Worm (Caenorhabditis elegans) whole organism, young adult: Measurements from ENCODE around the gene lin-15A.

Experiments used
- B0019.2 ChIP-seq: fragments of 200-800 bp; sonication (Bioruptor generic); conservative IDR thresholded peaks from 2 replicates; pipeline ENCODE4 v1.3.6; 2022; ENCODE audit warnings: missing genetic modification reagents, missing genetic modification characterization, missing compliant biosample characterization
- B0035.1 ChIP-seq: sonication (generic microtip); optimal IDR thresholded peaks from 2 replicates; lab custom pipeline; 2016; ENCODE audit warnings: missing genetic modification characterization, mild to moderate bottlenecking, missing compliant biosample characterization, missing genotype, missing genetic modification reagents
- B0336.3 ChIP-seq: fragments of 200-800 bp; sonication (Bioruptor generic); IDR thresholded peaks from 2 replicates; pipeline ENCODE4 v1.3.6; 2022; ENCODE audit warnings: missing genetic modification characterization, missing compliant biosample characterization
- F22D6.2 ChIP-seq: sonication (generic microtip); optimal IDR thresholded peaks from 2 replicates; lab custom pipeline; 2016; ENCODE audit warnings: mild to moderate bottlenecking, missing genetic modification characterization, missing compliant biosample characterization
- F23B12.7 ChIP-seq: sonication (generic microtip); optimal IDR thresholded peaks from 2 replicates; lab custom pipeline; 2017; ENCODE audit warnings: missing genetic modification characterization, mild to moderate bottlenecking, missing compliant biosample characterization, antibody characterized with exemption, moderate library complexity; ENCODE audit not compliant: insufficient read depth
- F37B4.10 ChIP-seq: fragments of 200-800 bp; sonication (Bioruptor generic); IDR thresholded peaks from 2 replicates; pipeline ENCODE4 v1.3.6; 2022; ENCODE audit warnings: missing genetic modification characterization, missing compliant biosample characterization
- F57A8.1 ChIP-seq: fragments of 200-800 bp; sonication (Bioruptor generic); optimal IDR thresholded peaks from 2 replicates; lab custom pipeline; 2018; ENCODE audit warnings: mild to moderate bottlenecking, missing genetic modification characterization, moderate library complexity, missing compliant biosample characterization
- Y53F4B.3 ChIP-seq: fragments of 200-800 bp; sonication (Bioruptor generic); IDR thresholded peaks from 2 replicates; pipeline ENCODE4 v1.3.6; 2022; ENCODE audit warnings: missing genetic modification reagents, missing genetic modification characterization, missing compliant biosample characterization
- Y79H2A.3 ChIP-seq: fragments of 200-800 bp; sonication (Bioruptor generic); conservative IDR thresholded peaks from 2 replicates; pipeline ENCODE4 v1.3.6; 2022; ENCODE audit warnings: missing genetic modification reagents, missing genetic modification characterization, missing compliant biosample characterization
- ama-1 ChIP-seq, 3 experiments: fragments of 150-350 bp in 1 of 3; sonication (generic microtip) in 2 of 3; optimal IDR thresholded peaks; 2 replicates each; lab custom pipeline; 2014 to 2018; ENCODE audit warnings: missing biosample characterization in 2 of 3, missing genetic modification characterization in 2 of 3, missing genetic modification reagents in 2 of 3
- aptf-2 ChIP-seq: fragments of 200-800 bp; sonication (Bioruptor generic); conservative IDR thresholded peaks from 2 replicates; pipeline ENCODE4 v1.3.6; 2022; ENCODE audit warnings: missing genetic modification reagents, missing genetic modification characterization, missing compliant biosample characterization
- athp-1 ChIP-seq: sonication (generic microtip); optimal IDR thresholded peaks from 2 replicates; lab custom pipeline; 2017; ENCODE audit warnings: mild to moderate bottlenecking, missing genetic modification characterization, missing compliant biosample characterization
- attf-3 ChIP-seq: fragments of 200-800 bp; sonication (Bioruptor generic); conservative IDR thresholded peaks from 2 replicates; pipeline ENCODE4 v1.3.6; 2022; ENCODE audit warnings: missing genetic modification reagents, missing genetic modification characterization, missing compliant biosample characterization
- cebp-2 ChIP-seq: fragments of 200-800 bp; sonication (Bioruptor generic); IDR thresholded peaks from 2 replicates; pipeline ENCODE4 v1.3.6; 2022; ENCODE audit warnings: missing genetic modification characterization, missing compliant biosample characterization
- ceh-40 ChIP-seq: fragments of 200-800 bp; sonication (Bioruptor generic); IDR thresholded peaks from 2 replicates; pipeline ENCODE4 v1.3.6; 2022; ENCODE audit warnings: missing genetic modification characterization, missing compliant biosample characterization
- dpff-1 ChIP-seq: sonication (generic microtip); optimal IDR thresholded peaks from 2 replicates; lab custom pipeline; 2017; ENCODE audit warnings: mild to moderate bottlenecking, missing genetic modification characterization, missing compliant biosample characterization
- dpl-1 ChIP-seq: fragments of 150-350 bp; optimal IDR thresholded peaks from 2 replicates; lab custom pipeline; 2014; ENCODE audit warnings: missing biosample characterization, missing genetic modification reagents, missing genetic modification characterization
- efl-1 ChIP-seq: fragments of 150-350 bp; optimal IDR thresholded peaks from 2 replicates; lab custom pipeline; 2014; ENCODE audit warnings: missing biosample characterization, missing genetic modification reagents, missing genetic modification characterization
- egl-18 ChIP-seq: fragments of 200-800 bp; sonication (Bioruptor generic); IDR thresholded peaks from 2 replicates; pipeline ENCODE4 v1.3.6; 2022; ENCODE audit warnings: missing genetic modification reagents, missing genetic modification characterization, missing compliant biosample characterization
- egrh-3 ChIP-seq: fragments of 200-800 bp; sonication (Bioruptor generic); IDR thresholded peaks from 2 replicates; pipeline ENCODE4 v1.3.6; 2022; ENCODE audit warnings: missing genetic modification reagents, missing genetic modification characterization, missing compliant biosample characterization
- ekl-4 ChIP-seq: fragments of 200-800 bp; sonication (Bioruptor generic); IDR thresholded peaks from 2 replicates; pipeline ENCODE4 v1.3.6; 2022; ENCODE audit warnings: missing genetic modification reagents, missing genetic modification characterization, missing compliant biosample characterization
- hlh-26 ChIP-seq: fragments of 200-800 bp; sonication (Bioruptor generic); conservative IDR thresholded peaks from 2 replicates; pipeline ENCODE4 v1.3.6; 2022; ENCODE audit warnings: missing genetic modification reagents, missing genetic modification characterization, missing compliant biosample characterization
- hmg-1.2 ChIP-seq: fragments of 200-800 bp; sonication (Bioruptor generic); IDR thresholded peaks from 2 replicates; pipeline ENCODE4 v1.3.6; 2022; ENCODE audit warnings: missing genetic modification reagents, missing genetic modification characterization, missing compliant biosample characterization
- lag-1 ChIP-seq: fragments of 200-800 bp; sonication (Bioruptor generic); IDR thresholded peaks from 2 replicates; pipeline ENCODE4 v1.3.6; 2022; ENCODE audit warnings: missing genetic modification reagents, missing genetic modification characterization, missing compliant biosample characterization
- lin-26 ChIP-seq: fragments of 200-800 bp; sonication (Bioruptor generic); IDR thresholded peaks from 2 replicates; pipeline ENCODE4 v1.3.6; 2022; ENCODE audit warnings: missing genetic modification reagents, missing genetic modification characterization, missing compliant biosample characterization
- lin-35 ChIP-seq, 3 experiments: fragments of 150-350 bp in 2 of 3; sonication (generic microtip) in 1 of 3; optimal IDR thresholded peaks; 2 replicates each; lab custom pipeline; 2014 to 2018; ENCODE audit warnings: missing biosample characterization in 3 of 3, missing genetic modification characterization in 3 of 3, missing genetic modification reagents in 3 of 3
- lir-1 ChIP-seq: fragments of 200-800 bp; sonication (Bioruptor generic); conservative IDR thresholded peaks from 2 replicates; pipeline ENCODE4 v1.3.6; 2022; ENCODE audit warnings: missing genetic modification reagents, missing genetic modification characterization, missing compliant biosample characterization
- madf-8 ChIP-seq: fragments of 200-800 bp; sonication (Bioruptor generic); conservative IDR thresholded peaks from 2 replicates; pipeline ENCODE4 v1.3.6; 2022; ENCODE audit warnings: missing genetic modification reagents, missing genetic modification characterization, missing compliant biosample characterization
- mxl-1 ChIP-seq: sonication (generic microtip); optimal IDR thresholded peaks from 2 replicates; lab custom pipeline; 2016; ENCODE audit warnings: missing genetic modification characterization, missing compliant biosample characterization
- nfya-1 ChIP-seq: sonication (generic microtip); optimal IDR thresholded peaks from 2 replicates; lab custom pipeline; 2017; ENCODE audit warnings: antibody characterized with exemption, missing compliant biosample characterization, missing genetic modification characterization, borderline replicate concordance; ENCODE audit not compliant: insufficient read depth
- nfyb-1 ChIP-seq: fragments of 200-800 bp; sonication (Bioruptor generic); IDR thresholded peaks from 2 replicates; pipeline ENCODE4 v1.3.6; 2022; ENCODE audit warnings: missing genetic modification reagents, missing genetic modification characterization, missing compliant biosample characterization
- nhr-120 ChIP-seq: fragments of 200-800 bp; sonication (Bioruptor generic); IDR thresholded peaks from 2 replicates; pipeline ENCODE4 v1.3.6; 2022; ENCODE audit warnings: missing genetic modification characterization, missing compliant biosample characterization
- pbrm-1 ChIP-seq: fragments of 200-800 bp; sonication (Bioruptor generic); IDR thresholded peaks from 2 replicates; pipeline ENCODE4 v1.3.6; 2022; ENCODE audit warnings: missing genetic modification reagents, missing genetic modification characterization, missing compliant biosample characterization
- pha-4 ChIP-seq: fragments of 150-350 bp; sonication (generic microtip); optimal IDR thresholded peaks from 2 replicates; lab custom pipeline; 2014; ENCODE audit warnings: missing biosample characterization, missing genetic modification reagents, missing genetic modification characterization
- repo-1 ChIP-seq: sonication (generic microtip); optimal IDR thresholded peaks from 2 replicates; lab custom pipeline; 2017; ENCODE audit warnings: mild to moderate bottlenecking, missing genetic modification characterization, missing compliant biosample characterization
- rpc-1 ChIP-seq, 2 experiments: fragments of 150-350 bp in 1 of 2; sonication (generic microtip) in 1 of 2; optimal IDR thresholded peaks; 2 replicates each; lab custom pipeline; 2014 to 2018; ENCODE audit warnings: missing biosample characterization in 1 of 2, missing genetic modification characterization in 1 of 2, missing genetic modification reagents in 1 of 2, missing genotype in 1 of 2
- sdz-38 ChIP-seq: sonication (generic microtip); optimal IDR thresholded peaks from 2 replicates; lab custom pipeline; 2016; ENCODE audit warnings: missing genotype, missing genetic modification characterization, missing compliant biosample characterization
- snpc-3.4 ChIP-seq: sonication (generic microtip); optimal IDR thresholded peaks from 2 replicates; lab custom pipeline; 2017; ENCODE audit warnings: missing genetic modification characterization, mild to moderate bottlenecking, missing compliant biosample characterization, antibody characterized with exemption, moderate library complexity, missing genotype, missing genetic modification reagents
- snpc-4 ChIP-seq, 5 experiments: fragments of 150-350 bp in 1 of 5; sonication (generic microtip) in 4 of 5; optimal IDR thresholded peaks; 2 replicates each; lab custom pipeline; 2014 to 2018; ENCODE audit warnings: missing genetic modification characterization in 5 of 5, missing biosample characterization in 3 of 5, antibody characterized with exemption in 2 of 5, mild to moderate bottlenecking in 2 of 5, missing compliant biosample characterization in 2 of 5, missing genotype in 2 of 5, moderate library complexity in 2 of 5, missing genetic modification reagents in 1 of 5
- sptf-2 ChIP-seq: fragments of 200-800 bp; sonication (Bioruptor generic); optimal IDR thresholded peaks from 2 replicates; lab custom pipeline; 2018; ENCODE audit warnings: mild to moderate bottlenecking, missing genetic modification characterization, missing compliant biosample characterization
- tbp1 ChIP-seq: fragments of 200-800 bp; sonication (Bioruptor generic); optimal IDR thresholded peaks from 2 replicates; lab custom pipeline; 2018; ENCODE audit warnings: mild to moderate bottlenecking, missing genetic modification characterization, missing compliant biosample characterization
- unc-130 ChIP-seq: sonication (generic microtip); optimal IDR thresholded peaks from 2 replicates; lab custom pipeline; 2016; ENCODE audit warnings: missing genetic modification reagents, missing genetic modification characterization, missing compliant biosample characterization
- zim-3 ChIP-seq: sonication (generic microtip); optimal IDR thresholded peaks from 2 replicates; lab custom pipeline; 2017; ENCODE audit warnings: mild to moderate bottlenecking, missing genetic modification characterization, moderate library complexity, missing compliant biosample characterization
- ztf-25 ChIP-seq: fragments of 200-800 bp; sonication (Bioruptor generic); IDR thresholded peaks from 2 replicates; pipeline ENCODE4 v1.3.6; 2022; ENCODE audit warnings: missing genetic modification reagents, missing genetic modification characterization, missing compliant biosample characterization
- ztf-26 ChIP-seq: sonication (generic microtip); optimal IDR thresholded peaks from 2 replicates; lab custom pipeline; 2017; ENCODE audit warnings: missing genetic modification characterization, missing compliant biosample characterization
- ztf-3 ChIP-seq: fragments of 200-800 bp; sonication (Bioruptor generic); optimal IDR thresholded peaks from 2 replicates; lab custom pipeline; 2018; ENCODE audit warnings: mild to moderate bottlenecking, missing genetic modification characterization, missing compliant biosample characterization
- ztf-6 ChIP-seq: fragments of 200-800 bp; sonication (Bioruptor generic); IDR thresholded peaks from 2 replicates; pipeline ENCODE4 v1.3.6; 2022; ENCODE audit warnings: missing genetic modification reagents, missing genetic modification characterization, missing compliant biosample characterization

lin-15A gene

ce11 chrX:15741852-15742251 lies 10.1 kb downstream of the lin-15A start (continued):
- TF ChIP-seq cebp-2 (GFP tag; lab: Robert Waterston, UW) (peak; percentile 84; the same call in 1 of the 2 replicates), ama-1 (optimal IDR thresholded peaks at IDR 0.05; lab: Kevin White, UChicago) (no peak), ama-1 (GFP tag; optimal IDR thresholded peaks at IDR 0.05; lab: Kevin White, UChicago) (peak in 1 of 2 experiments; percentile 66), B0336.3 (GFP tag; lab: Robert Waterston, UW) (peak; percentile 79), sptf-2 (GFP tag; lab: Kevin White, UChicago) (no peak), ekl-4 (GFP tag; lab: Robert Waterston, UW) (no peak), F57A8.1 (GFP tag; lab: Kevin White, UChicago) (peak; percentile 56), tbp1 (GFP tag; lab: Kevin White, UChicago) (peak; percentile 96), B0019.2 (GFP tag; lab: Robert Waterston, UW) (peak; percentile 58; the same call in 1 of the 2 replicates), F22D6.2 (tag; lab: Kevin White, UChicago) (no peak), mxl-1 (tag; lab: Kevin White, UChicago) (peak; percentile 64), nfyb-1 (peak; percentile 88), F37B4.10 (GFP tag; lab: Robert Waterston, UW) (0 out of 2 replicates have a peak, but pooled peaks have one; percentile 38), B0035.1 (tag; lab: Kevin White, UChicago) (peak; percentile 74), Y53F4B.3 (GFP tag; lab: Robert Waterston, UW) (peak; percentile 27; the same call in 1 of the 2 replicates), hlh-26 (GFP tag; lab: Robert Waterston, UW) (no peak), lin-35 (GFP tag; optimal IDR thresholded peaks at IDR 0.05; lab: Kevin White, UChicago) (no peak), sdz-38 (tag; lab: Kevin White, UChicago) (peak; percentile 63), ztf-3 (GFP tag; lab: Kevin White, UChicago) (no peak), aptf-2 (GFP tag; lab: Robert Waterston, UW) (no peak), madf-8 (GFP tag; lab: Robert Waterston, UW) (no peak), ztf-25 (peak; percentile 83), attf-3 (GFP tag; lab: Robert Waterston, UW) (0 out of 2 replicates have a peak, but pooled peaks have one; percentile 36), rpc-1 (optimal IDR thresholded peaks at IDR 0.05; lab: Kevin White, UChicago) (peak; percentile 89), rpc-1 (tag; optimal IDR thresholded peaks at IDR 0.05; lab: Kevin White, UChicago) (peak; percentile 89), snpc-3.4 (tag; lab: Kevin White, UChicago) (peak; percentile 74), snpc-4 (GFP tag; optimal IDR thresholded peaks at IDR 0.05; lab: Kevin White, UChicago) (peak; percentile 64), snpc-4 (tag; optimal IDR thresholded peaks at IDR 0.05; lab: Kevin White, UChicago) (peak; percentile 32 to 85 (median 66)), efl-1 (no peak), hmg-1.2 (peak; percentile 90), Y79H2A.3 (GFP tag; lab: Robert Waterston, UW) (0 out of 2 replicates have a peak, but pooled peaks have one; percentile 17), dpff-1 (tag; lab: Kevin White, UChicago) (no peak), zim-3 (tag; lab: Kevin White, UChicago) (peak; percentile 61), pha-4 (no peak), lag-1 (GFP tag; lab: Robert Waterston, UW) (no peak), unc-130 (GFP tag; lab: Kevin White, UChicago) (peak; percentile 36), egrh-3 (GFP tag; lab: Robert Waterston, UW) (peak; percentile 80), F23B12.7 (tag; lab: Kevin White, UChicago) (peak; percentile 83), ztf-6 (peak; percentile 73; the same call in 1 of the 2 replicates), ztf-26 (tag; lab: Kevin White, UChicago) (peak; percentile 46), dpl-1 (GFP tag; lab: Kevin White, UChicago) (no peak), nhr-120 (GFP tag; lab: Robert Waterston, UW) (0 out of 2 replicates have a peak, but pooled peaks have one; percentile 58), nfya-1 (tag; lab: Kevin White, UChicago) (no peak), ceh-40 (GFP tag; lab: Robert Waterston, UW) (0 out of 2 replicates have a peak, but pooled peaks have one; percentile 5), athp-1 (tag; lab: Kevin White, UChicago) (peak; percentile 60), egl-18 (GFP tag; lab: Robert Waterston, UW) (peak; percentile 43; the same call in 1 of the 2 replicates), lin-26 (GFP tag; lab: Robert Waterston, UW) (peak; percentile 96), repo-1 (tag; lab: Kevin White, UChicago) (no peak), lir-1 (peak; percentile 68), pbrm-1 (GFP tag; lab: Robert Waterston, UW) (peak; percentile 92)
